Worm (Caenorhabditis elegans): ENCODE data around the gene F29A7.4.

Gene F29A7.4

ce11 chrII:2752536-2752935 is 2.7 kb downstream of the F29A7.4 start, which contains the start of gene F29A7.6 (continued):
- TF ChIP-seq dox-1 (GFP tag; IDR thresholded peaks at IDR 0.05) (peak; percentile 63; the same call in 1 of the 2 replicates), B0019.2 (GFP tag; conservative IDR thresholded peaks at IDR 0.05) (no peak), K11D2.4 (GFP tag; IDR thresholded peaks at IDR 0.05) (no peak), F57A8.1 (GFP tag; optimal IDR thresholded peaks at IDR 0.05) (no peak), F57C9.4 (tag; optimal IDR thresholded peaks at IDR 0.05) (no peak), F39B2.1 (GFP tag; IDR thresholded peaks at IDR 0.05) (no peak), F33H1.4 (GFP tag; IDR thresholded peaks at IDR 0.05) (peak; percentile 36; the same call in 1 of the 2 replicates), zim-3 (tag; optimal IDR thresholded peaks at IDR 0.05) (no peak), madf-6 (GFP tag; IDR thresholded peaks at IDR 0.05) (peak; percentile 62), snpc-1.1 (tag; optimal IDR thresholded peaks at IDR 0.05; ENCODE audit: insufficient read depth) (peak; percentile 5), hmg-1.2 (GFP tag; IDR thresholded peaks at IDR 0.05) (no peak), Y67H2A.10 (GFP tag; conservative IDR thresholded peaks at IDR 0.05) (no peak), cebp-1 (GFP tag; IDR thresholded peaks at IDR 0.05) (no peak), cebp-1 (tag; optimal IDR thresholded peaks at IDR 0.05) (no peak), nhr-90 (tag; optimal IDR thresholded peaks at IDR 0.05) (no peak), xnd-1 (tag; optimal IDR thresholded peaks at IDR 0.05) (no peak), F49E8.2 (tag; optimal IDR thresholded peaks at IDR 0.05; ENCODE audit: insufficient read depth) (no peak), egrh-3 (GFP tag; IDR thresholded peaks at IDR 0.05) (no peak), nhr-27 (tag; optimal IDR thresholded peaks at IDR 0.05) (no peak), tbx-9 (tag; optimal IDR thresholded peaks at IDR 0.05; ENCODE audit: borderline replicate concordance) (no peak), hrde-1 (tag; optimal IDR thresholded peaks at IDR 0.05; ENCODE audit: borderline replicate concordance) (no peak), F55B11.4 (tag; optimal IDR thresholded peaks at IDR 0.05; ENCODE audit: borderline replicate concordance, insufficient read depth) (no peak), F37B4.10 (GFP tag; IDR thresholded peaks at IDR 0.05) (no peak), ztf-22 (GFP tag; optimal IDR thresholded peaks at IDR 0.05) (no peak), madf-3 (GFP tag; IDR thresholded peaks at IDR 0.05) (no peak), Y79H2A.3 (GFP tag; conservative IDR thresholded peaks at IDR 0.05) (no peak)

- TF ChIP-seq ama-1 (optimal IDR thresholded peaks at IDR 0.05) (no peak), ama-1 (GFP tag; optimal IDR thresholded peaks at IDR 0.05) (no peak), ztf-28 (GFP tag; IDR thresholded peaks at IDR 0.05) (no peak), repo-1 (tag; optimal IDR thresholded peaks at IDR 0.05) (no peak), unc-130 (GFP tag; optimal IDR thresholded peaks at IDR 0.05) (no peak), lir-1 (GFP tag; conservative IDR thresholded peaks at IDR 0.05) (no peak), nfyb-1 (GFP tag; IDR thresholded peaks at IDR 0.05) (no peak), attf-5 (GFP tag; optimal IDR thresholded peaks at IDR 0.05) (no peak), hsf-1 (GFP tag; IDR thresholded peaks at IDR 0.05) (no peak)
These were observed 3.2 kb downstream of the F29A7.4 start, which contains the start of gene F29A7.3 for ce11 chrII:2752999-2753398. Gene F29A7.3 (plus strand): TSS chrII:2753299.

DNA sequence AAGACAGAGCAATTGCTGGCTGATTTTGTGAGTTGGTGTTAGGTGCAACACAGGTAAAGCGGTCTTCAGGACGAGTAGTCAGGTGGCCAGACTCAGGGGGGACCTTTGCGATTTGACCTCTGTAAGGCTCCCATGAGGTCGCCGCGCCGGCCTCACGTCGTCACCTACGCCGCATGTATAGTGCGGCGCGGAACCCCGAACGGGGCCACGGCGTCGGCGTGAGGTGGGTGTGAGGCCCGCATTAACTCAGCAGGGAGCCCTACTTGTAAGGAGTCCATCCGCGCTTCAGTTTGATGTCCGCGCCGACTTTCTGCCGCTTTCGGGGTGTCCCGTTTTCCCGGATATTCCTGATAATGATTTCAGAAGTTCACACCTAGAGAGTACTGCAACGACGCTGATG is 4.8 kb downstream of the F29A7.4 start:
- TF ChIP-seq lin-26 (GFP tag; IDR thresholded peaks at IDR 0.05) = 0 out of 2 replicates have a peak, but pooled peaks have one; percentile 4
- peak; percentile 52; the same call in 1 of the 2 replicates for TF ChIP-seq egrh-3 (GFP tag; IDR thresholded peaks at IDR 0.05)
- peak; percentile 73 for TF ChIP-seq zfh-2 (GFP tag; conservative IDR thresholded peaks at IDR 0.05)
- no peak for TF ChIP-seq hlh-26 (GFP tag; conservative IDR thresholded peaks at IDR 0.05)

All from whole organism, young adult.